Worm (Caenorhabditis elegans): ENCODE measurements around the gene math-18.

math-18 gene

DNA sequence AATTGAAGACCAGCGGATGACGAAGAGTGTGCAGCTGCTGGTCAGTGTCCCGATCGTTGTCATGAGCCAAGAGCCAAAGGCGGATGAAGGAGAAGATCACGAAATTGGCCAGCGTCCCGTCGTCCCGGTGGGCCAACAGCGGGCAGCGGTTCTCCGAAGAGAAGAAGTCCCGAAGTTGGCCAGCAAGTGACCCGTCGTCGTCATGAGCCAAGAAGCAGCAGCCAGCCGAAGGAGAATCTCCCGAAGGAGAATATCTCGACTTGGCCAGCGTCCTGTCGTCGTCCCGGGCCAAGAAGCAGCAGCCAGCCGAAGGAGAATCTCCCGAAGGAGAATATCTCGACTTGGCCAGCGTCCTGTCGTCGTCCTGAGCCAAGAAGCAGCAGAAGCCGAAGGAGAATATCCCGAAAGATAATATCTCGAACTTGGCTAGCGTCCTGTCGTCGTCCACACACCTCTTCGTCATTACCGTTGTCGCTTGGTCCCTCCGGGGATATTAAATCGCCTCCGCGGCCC, 9.6 kb downstream of the math-18 start, which contains the start of gene C33C12.11:
TSS of gene C33C12.11 (minus strand) at position 463 of the 513 bp plus-strand sequence.
- peak; percentile 87 for TF ChIP-seq set-16 (GFP tag; IDR thresholded peaks at IDR 0.05)

DNA sequence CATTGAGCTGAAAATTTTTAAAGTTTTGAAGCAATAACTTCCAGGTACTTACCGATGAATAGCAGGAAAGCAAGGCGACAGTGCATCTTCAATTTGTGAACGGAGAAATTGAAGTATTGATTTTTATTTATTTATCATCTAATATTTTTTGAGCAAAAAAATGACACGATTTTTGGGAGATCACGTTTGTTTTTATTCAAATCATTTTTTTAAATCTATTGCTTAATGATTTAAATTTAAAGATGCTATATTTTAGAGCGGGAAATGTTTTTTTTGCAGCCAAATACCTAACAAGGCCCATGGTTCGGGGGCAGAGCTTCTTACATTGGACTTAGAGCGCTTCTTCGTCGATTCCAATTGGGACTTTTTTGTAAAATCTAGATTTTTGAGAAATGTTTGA, 12.6 kb downstream of the math-18 start, which contains the start of gene C33C12.4:
TSS of gene C33C12.4 (minus strand) at position 101 of the 400 bp plus-strand sequence.
- TF ChIP-seq pqm-1 (tag; optimal IDR thresholded peaks at IDR 0.05), result no peak
- TF ChIP-seq madf-9 (GFP tag; conservative IDR thresholded peaks at IDR 0.05), result no peak
- TF ChIP-seq vab-7 (GFP tag; IDR thresholded peaks at IDR 0.05), result no peak
- TF ChIP-seq snpc-4 (tag; optimal IDR thresholded peaks at IDR 0.05), result no peak

DNA sequence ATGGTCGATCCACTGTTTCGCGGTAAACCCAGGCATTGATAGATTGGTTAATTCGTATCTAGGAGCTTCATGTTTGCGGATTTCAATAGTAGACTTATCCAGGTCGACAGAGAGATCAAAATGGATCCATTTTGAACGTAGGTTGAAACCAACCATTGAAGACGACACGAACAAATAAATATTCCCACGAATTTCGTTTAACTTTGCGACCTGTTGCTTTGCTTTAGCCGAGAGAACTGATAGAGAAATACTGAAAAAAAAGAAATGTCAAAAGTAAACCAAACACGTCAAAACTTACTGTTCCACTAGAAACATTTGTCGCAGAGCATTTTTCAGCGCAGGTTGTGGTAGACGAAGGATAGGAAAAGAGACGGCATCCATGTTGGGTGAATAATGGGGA, 14.6 kb downstream of the math-18 start, which contains the start of gene fbxb-38:
TSS of gene fbxb-38 (minus strand) at position 390 of the 400 bp plus-strand sequence.
- TF ChIP-seq unc-62 (GFP tag; optimal IDR thresholded peaks at IDR 0.05 in 1 of 2) (peak in 1 of 2 experiments; percentile 91), unc-62 (tag; optimal IDR thresholded peaks at IDR 0.05) (no peak), mxl-3 (GFP tag; optimal IDR thresholded peaks at IDR 0.05) (no peak)

DNA sequence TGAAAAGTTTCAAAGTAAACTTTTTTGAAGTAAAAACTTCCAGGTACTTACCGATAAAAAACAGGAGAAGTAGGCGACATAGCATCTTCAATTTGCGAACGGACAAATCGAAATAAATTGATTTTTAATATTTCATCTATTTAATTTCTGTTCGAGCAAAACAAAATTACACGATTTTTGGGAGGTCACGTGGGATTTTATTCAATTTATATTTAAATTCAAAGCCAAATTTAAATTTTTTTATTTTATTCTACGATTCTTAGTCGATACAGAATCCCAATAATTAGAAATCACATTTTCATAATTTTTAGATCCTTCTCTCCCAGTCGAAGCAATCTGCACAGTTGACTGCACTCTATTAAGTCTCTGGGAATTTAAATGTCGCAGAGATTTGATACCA, 16.3 kb downstream of the math-18 start, which contains the start of gene C33C12.12:
TSS of gene C33C12.12 (minus strand) at position 101 of the 400 bp plus-strand sequence.
- no peak for TF ChIP-seq mdt-29 (GFP tag; IDR thresholded peaks at IDR 0.05)
- TF ChIP-seq daf-19 (GFP tag; conservative IDR thresholded peaks at IDR 0.05), result no peak
- no peak for TF ChIP-seq lin-15B (tag; optimal IDR thresholded peaks at IDR 0.05)
- TF ChIP-seq lin-13 (GFP tag; optimal IDR thresholded peaks at IDR 0.05), result no peak
- TF ChIP-seq nhr-41 (GFP tag; IDR thresholded peaks at IDR 0.05), result no peak
- TF ChIP-seq dve-1 (tag; optimal IDR thresholded peaks at IDR 0.05; ENCODE audit: insufficient read depth), result no peak
- TF ChIP-seq Y5F2A.4 (GFP tag; optimal IDR thresholded peaks at IDR 0.05), result no peak
- no peak for TF ChIP-seq F10B5.3 (tag; optimal IDR thresholded peaks at IDR 0.05)
- no peak for TF ChIP-seq ZK337.2 (GFP tag; IDR thresholded peaks at IDR 0.05)

DNA sequence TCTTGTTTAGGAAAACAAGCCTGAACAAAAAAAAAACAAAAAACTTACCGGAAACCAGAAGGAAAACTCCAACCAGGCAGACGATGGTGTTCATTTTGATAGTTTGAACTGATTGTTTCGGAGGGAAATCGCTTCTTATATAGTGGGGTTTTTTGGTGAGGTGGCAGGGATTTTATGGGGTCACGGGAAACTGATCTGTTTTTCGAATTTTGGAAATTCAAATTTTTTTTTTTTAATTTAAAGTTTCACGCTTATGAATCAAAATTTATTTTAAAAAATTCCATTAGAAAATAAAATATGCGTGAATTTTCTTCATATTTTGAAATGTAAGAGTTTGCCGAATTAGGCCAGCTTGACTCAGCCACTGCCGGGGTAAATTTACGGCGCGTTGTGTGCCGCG, 21.6 kb downstream of the math-18 start, which contains the start of gene C33C12.7:
TSS of gene C33C12.7 (minus strand) at position 101 of the 400 bp plus-strand sequence.
- TF ChIP-seq nhr-6 (tag; optimal IDR thresholded peaks at IDR 0.05) (no peak), zip-11 (GFP tag; IDR thresholded peaks at IDR 0.05) (no peak), dve-1 (tag; optimal IDR thresholded peaks at IDR 0.05; ENCODE audit: insufficient read depth) (no peak), nhr-77 (tag; optimal IDR thresholded peaks at IDR 0.05) (no peak), T26A8.4 (GFP tag; IDR thresholded peaks at IDR 0.05) (no peak), fkh-10 (GFP tag; optimal IDR thresholded peaks at IDR 0.05) (no peak), unc-39 (tag; optimal IDR thresholded peaks at IDR 0.05) (no peak), sdz-12 (GFP tag; optimal IDR thresholded peaks at IDR 0.05) (no peak)

DNA sequence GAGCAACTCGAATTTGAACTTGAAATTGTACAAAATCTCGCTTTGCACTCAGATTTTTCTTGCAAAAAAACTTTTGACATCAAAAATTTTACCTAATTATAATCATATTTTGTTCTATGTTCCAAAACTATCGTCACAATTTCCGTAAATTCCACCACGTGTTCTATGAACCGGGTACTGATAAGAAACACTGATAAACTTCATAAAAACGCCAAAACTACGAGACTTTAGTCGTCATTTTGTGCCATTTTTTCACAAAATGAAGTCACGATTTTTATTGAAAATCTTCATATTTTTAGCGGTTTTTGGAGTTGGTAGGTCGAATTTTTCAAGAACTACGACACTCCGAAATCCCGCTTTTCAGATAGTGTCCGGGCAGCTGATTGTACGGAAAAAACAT, 22.9 kb downstream of the math-18 start, which contains the start of gene gba-1:
TSS of gene gba-1 (plus strand) at position 54 of the 400 bp plus-strand sequence.
- no peak for TF ChIP-seq vab-7 (GFP tag; IDR thresholded peaks at IDR 0.05)
- peak; percentile 26 for TF ChIP-seq hlh-30 (tag; optimal IDR thresholded peaks at IDR 0.05; ENCODE audit: insufficient read depth)
- peak; percentile 83 for TF ChIP-seq nhr-28 (tag; optimal IDR thresholded peaks at IDR 0.05)
- TF ChIP-seq dve-1 (tag; optimal IDR thresholded peaks at IDR 0.05; ENCODE audit: insufficient read depth), result peak; percentile 48
- TF ChIP-seq mes-2 (tag; optimal IDR thresholded peaks at IDR 0.05; ENCODE audit: poor library complexity, severe bottlenecking), result no peak
- peak; percentile 27 for TF ChIP-seq pqm-1 (tag; optimal IDR thresholded peaks at IDR 0.05)
- no peak for TF ChIP-seq daf-8 (GFP tag; IDR thresholded peaks at IDR 0.05)
- peak; percentile 82 for TF ChIP-seq aha-1 (tag)
- no peak for TF ChIP-seq ceh-32 (tag; optimal IDR thresholded peaks at IDR 0.05; ENCODE audit: poor library complexity)
- peak in 1 of 2 experiments; percentile 1 for TF ChIP-seq mdl-1 (tag; optimal IDR thresholded peaks at IDR 0.05)
- peak; percentile 67 for TF ChIP-seq dmd-6 (GFP tag; IDR thresholded peaks at IDR 0.05)
- no peak for TF ChIP-seq daf-16 (GFP tag; optimal IDR thresholded peaks at IDR 0.05)
- peak; percentile 51 for TF ChIP-seq daf-16 (tag; optimal IDR thresholded peaks at IDR 0.05)
- no peak for TF ChIP-seq lin-29 (GFP tag; IDR thresholded peaks at IDR 0.05)
- TF ChIP-seq nhr-77 (tag; optimal IDR thresholded peaks at IDR 0.05), result peak; percentile 71

Measured in whole organism, L4 larva.